Fruit fly (Drosophila melanogaster): Measurements from ENCODE around the gene tara.

Gene tara

DNA sequence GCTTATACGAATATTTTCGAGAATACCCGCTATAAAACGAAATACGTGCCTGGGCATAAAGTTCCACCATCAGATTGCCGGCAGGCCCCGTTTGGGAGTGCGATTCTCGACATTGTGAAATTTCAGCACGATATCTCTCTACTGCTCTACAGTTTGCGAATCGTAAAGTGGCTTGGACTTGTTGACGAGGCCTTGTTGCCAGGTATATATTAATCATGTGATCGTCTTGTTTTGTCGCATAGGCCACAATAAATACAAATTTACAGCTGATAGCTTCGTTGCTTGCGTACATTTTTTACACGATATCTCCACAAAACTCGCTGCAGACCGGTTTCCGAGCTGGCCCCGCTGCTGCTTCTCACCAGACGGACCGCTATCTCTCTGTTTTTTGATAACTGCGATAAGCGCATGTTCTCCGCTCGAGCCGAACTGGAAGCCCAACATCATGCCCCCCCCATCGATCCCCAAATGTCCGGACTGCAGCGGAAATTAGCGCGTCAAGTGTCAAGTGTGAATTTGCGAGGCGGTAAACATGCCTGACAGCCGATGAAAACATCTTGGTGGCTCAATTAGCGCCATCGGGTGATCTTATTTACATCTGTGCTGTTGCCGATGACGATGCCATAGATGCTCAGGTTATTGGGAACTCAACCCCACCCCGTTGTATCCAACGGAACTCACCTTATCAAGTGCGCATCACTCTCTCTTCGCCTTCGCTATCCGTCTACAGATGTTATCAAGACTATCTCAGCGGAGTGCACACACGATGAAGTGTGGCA, 84.0 kb downstream of the tara start (continued):
- TF ChIP-seq CG14710 (tag; optimal IDR thresholded peaks at IDR 0.05) = no peak
- peak; percentile 46 for TF ChIP-seq CG12391 (tag; optimal IDR thresholded peaks at IDR 0.05)
- peak; percentile 21 for TF ChIP-seq Blimp-1 (GFP tag; optimal IDR thresholded peaks at IDR 0.05)
- TF ChIP-seq sens (GFP tag) = peak; percentile 53
- TF ChIP-seq klu (GFP tag; IDR thresholded peaks at IDR 0.05) = no peak
- TF ChIP-seq CG4404 (GFP tag; IDR thresholded peaks at IDR 0.05) = no peak
- peak; percentile 27 for TF ChIP-seq CHES-1-like (GFP tag; optimal IDR thresholded peaks at IDR 0.05)
- TF ChIP-seq GATAe (GFP tag; conservative IDR thresholded peaks at IDR 0.05) = no peak
- TF ChIP-seq Sox100B (GFP tag; optimal IDR thresholded peaks at IDR 0.05) = peak; percentile 21
- TF ChIP-seq cwo (GFP tag; optimal IDR thresholded peaks at IDR 0.05) = no peak
- TF ChIP-seq CG13624 (GFP tag; optimal IDR thresholded peaks at IDR 0.05) = no peak
- peak; percentile 23 for TF ChIP-seq CG12659 (GFP tag; optimal IDR thresholded peaks at IDR 0.05)
- TF ChIP-seq so (GFP tag; IDR thresholded peaks at IDR 0.05) = peak; percentile 61; the same call in 1 of the 3 replicates
- TF ChIP-seq CG7556 (GFP tag; optimal IDR thresholded peaks at IDR 0.05) = peak; percentile 14
- no peak for TF ChIP-seq fd96Cb (tag; optimal IDR thresholded peaks at IDR 0.05)
- TF ChIP-seq TFAM (GFP tag; optimal IDR thresholded peaks at IDR 0.05) = no peak
- no peak for TF ChIP-seq CkIIα-i1 (GFP tag; IDR thresholded peaks at IDR 0.05)
- peak; percentile 31 for TF ChIP-seq CG12769 (tag; optimal IDR thresholded peaks at IDR 0.05)
- TF ChIP-seq tio (GFP tag; optimal IDR thresholded peaks at IDR 0.05) = no peak
- TF ChIP-seq wdn (GFP tag; IDR thresholded peaks at IDR 0.05) = 0 out of 2 replicates have a peak, but pooled peaks have one; percentile 40
- peak; percentile 39 for TF ChIP-seq CG10543 (GFP tag; optimal IDR thresholded peaks at IDR 0.05)
- TF ChIP-seq Bteb2 (GFP tag; optimal IDR thresholded peaks at IDR 0.05) = no peak
- no peak for TF ChIP-seq CG42726 (GFP tag; IDR thresholded peaks at IDR 0.05; ENCODE audit: partially characterized antibody)
- peak; percentile 65 for TF ChIP-seq Rfx (GFP tag; IDR thresholded peaks at IDR 0.05)
- TF ChIP-seq lola (GFP tag; optimal IDR thresholded peaks at IDR 0.05) = peak in 1 of 3 experiments; percentile 3
- TF ChIP-seq hkb (optimal IDR thresholded peaks at IDR 0.05) = no peak
- TF ChIP-seq hkb (GFP tag; IDR thresholded peaks at IDR 0.05) = no peak; the same call in 1 of the 2 replicates
- no peak for TF ChIP-seq B-H2 (GFP tag; optimal IDR thresholded peaks at IDR 0.05)
- peak; percentile 100 for TF ChIP-seq CG1529 (GFP tag; optimal IDR thresholded peaks at IDR 0.05)
- TF ChIP-seq Chrac-16 (GFP tag; optimal IDR thresholded peaks at IDR 0.05) = no peak
- TF ChIP-seq CG2120 (GFP tag; optimal IDR thresholded peaks at IDR 0.05) = peak; percentile 41
- TF ChIP-seq Oli (tag; optimal IDR thresholded peaks at IDR 0.05) = peak; percentile 14
- TF ChIP-seq Nf-YA (GFP tag; IDR thresholded peaks at IDR 0.05) = no peak
- TF ChIP-seq nerfin-2 (GFP tag; IDR thresholded peaks at IDR 0.05; ENCODE audit: partially characterized antibody) = 0 out of 2 replicates have a peak, but pooled peaks have one; percentile 20
- no peak for TF ChIP-seq Hr51 (GFP tag; optimal IDR thresholded peaks at IDR 0.05)
- TF ChIP-seq Max (GFP tag; optimal IDR thresholded peaks at IDR 0.05) = no peak
- TF ChIP-seq bcd (GFP tag; optimal IDR thresholded peaks at IDR 0.05) = peak; percentile 6
- peak; percentile 27; the same call in 1 of the 3 replicates for TF ChIP-seq Mrtf (GFP tag; IDR thresholded peaks at IDR 0.05)
- TF ChIP-seq CG13296 (GFP tag; optimal IDR thresholded peaks at IDR 0.05) = peak; percentile 10
- peak; percentile 18 for TF ChIP-seq Hsf (GFP tag; optimal IDR thresholded peaks at IDR 0.05)
- TF ChIP-seq CG17361 (GFP tag; IDR thresholded peaks at IDR 0.05) = no peak
- no peak for TF ChIP-seq CG2678 (tag; optimal IDR thresholded peaks at IDR 0.05)
- TF ChIP-seq CG11398 (GFP tag; optimal IDR thresholded peaks at IDR 0.05) = no peak
- TF ChIP-seq CG32532 (GFP tag; IDR thresholded peaks at IDR 0.05) = peak; percentile 61; the same call in 1 of the 2 replicates
- peak; percentile 93 for TF ChIP-seq CG1233 (GFP tag; optimal IDR thresholded peaks at IDR 0.05)
- TF ChIP-seq Meics (GFP tag; optimal IDR thresholded peaks at IDR 0.05) = peak; percentile 47
- TF ChIP-seq CG3726 (GFP tag; IDR thresholded peaks at IDR 0.05) = no peak
- TF ChIP-seq Dll (GFP tag; IDR thresholded peaks at IDR 0.05; ENCODE audit: partially characterized antibody) = no peak
- no peak for TF ChIP-seq aop (GFP tag; IDR thresholded peaks at IDR 0.05)
